Worm (Caenorhabditis elegans) whole organism, early embryonic: ENCODE results near the gene F52C9.3.

ENCODE experiments used
- B0310.2 ChIP-seq: sonication (generic microtip); optimal IDR thresholded peaks from 2 replicates; lab custom pipeline; 2016; ENCODE audit warnings: mild to moderate bottlenecking, missing genetic modification characterization, missing compliant biosample characterization
- F13C5.2 ChIP-seq: sonication (generic microtip); optimal IDR thresholded peaks from 2 replicates; lab custom pipeline; 2017; ENCODE audit warnings: mild to moderate bottlenecking, missing genetic modification characterization, inconsistent platforms, missing compliant biosample characterization
- aly-1 ChIP-seq: sonication (generic microtip); optimal IDR thresholded peaks from 2 replicates; lab custom pipeline; 2016; ENCODE audit warnings: missing genetic modification characterization, missing compliant biosample characterization
- ama-1 ChIP-seq: fragments of 150-350 bp; optimal IDR thresholded peaks from 2 replicates; lab custom pipeline; 2014
- ceh-13 ChIP-seq: fragments of 200-800 bp; sonication (Bioruptor generic); optimal IDR thresholded peaks from 2 replicates; lab custom pipeline; 2018; ENCODE audit warnings: mild to moderate bottlenecking, missing genetic modification characterization, missing compliant biosample characterization
- ceh-36 ChIP-seq: sonication (generic microtip); optimal IDR thresholded peaks from 2 replicates; lab custom pipeline; 2016; ENCODE audit warnings: missing genetic modification characterization, inconsistent platforms, missing compliant biosample characterization
- ets-7 ChIP-seq: sonication (generic microtip); optimal IDR thresholded peaks from 2 replicates; lab custom pipeline; 2016; ENCODE audit warnings: missing genotype, missing genetic modification characterization, missing compliant biosample characterization
- flt-1 ChIP-seq: fragments of 200-800 bp; sonication (Bioruptor generic); IDR thresholded peaks from 2 replicates; pipeline ENCODE4 v1.3.6; 2022; ENCODE audit warnings: missing genetic modification characterization, missing compliant biosample characterization
- hmbx-1 ChIP-seq: sonication (generic microtip); optimal IDR thresholded peaks from 2 replicates; lab custom pipeline; 2016; ENCODE audit warnings: mild to moderate bottlenecking, missing genetic modification characterization, missing compliant biosample characterization
- hmg-4 ChIP-seq: fragments of 200-800 bp; sonication (Bioruptor generic); optimal IDR thresholded peaks from 2 replicates; lab custom pipeline; 2018; ENCODE audit warnings: mild to moderate bottlenecking, missing genetic modification characterization, missing compliant biosample characterization
- hnd-1 ChIP-seq: sonication (generic microtip); optimal IDR thresholded peaks from 2 replicates; lab custom pipeline; 2016; ENCODE audit warnings: missing genetic modification characterization, missing compliant biosample characterization
- pes-1 ChIP-seq: fragments of 200-800 bp; sonication (Bioruptor generic); IDR thresholded peaks from 2 replicates; pipeline ENCODE4 v1.3.6; 2022; ENCODE audit warnings: missing genetic modification reagents, missing genetic modification characterization, missing compliant biosample characterization
- scrt-1 ChIP-seq: fragments of 200-800 bp; sonication (Bioruptor generic); IDR thresholded peaks from 2 replicates; pipeline ENCODE4 v1.3.6; 2022; ENCODE audit warnings: missing genetic modification characterization, missing compliant biosample characterization
- sea-1 ChIP-seq: fragments of 200-800 bp; sonication (Bioruptor generic); conservative IDR thresholded peaks from 2 replicates; pipeline ENCODE4 v1.3.6; 2022; ENCODE audit warnings: missing genetic modification characterization, missing compliant biosample characterization
- tbx-11 ChIP-seq: fragments of 200-800 bp; sonication (Bioruptor generic); IDR thresholded peaks from 2 replicates; pipeline ENCODE4 v1.3.6; 2022; ENCODE audit warnings: missing genetic modification characterization, missing compliant biosample characterization
- tbx-37 ChIP-seq: fragments of 200-800 bp; sonication (Bioruptor generic); conservative IDR thresholded peaks from 2 replicates; pipeline ENCODE4 v1.3.6; 2022; ENCODE audit warnings: missing genetic modification reagents, missing genetic modification characterization, missing compliant biosample characterization
- tra-4 ChIP-seq: sonication (generic microtip); optimal IDR thresholded peaks from 2 replicates; lab custom pipeline; 2017; ENCODE audit warnings: missing genetic modification characterization, missing compliant biosample characterization

F52C9.3 gene

ce11 chrIII:5287877-5288276 lies 33.8 kb upstream of the F52C9.3 start, which contains the start of gene T15B12.1:
Gene T15B12.1 (plus strand): TSS chrIII:5288177.
- TF ChIP-seq hmbx-1 (tag; lab: Kevin White, UChicago) = no peak
- TF ChIP-seq ama-1 (lab: Kevin White, UChicago) = no peak
- TF ChIP-seq hmg-4 (GFP tag; lab: Kevin White, UChicago) = no peak

ce11 chrIII:5290230-5290629 lies 31.5 kb upstream of the F52C9.3 start:
- TF ChIP-seq sea-1 = no peak
- no peak for TF ChIP-seq tra-4 (tag; lab: Kevin White, UChicago)
- TF ChIP-seq ets-7 (tag; lab: Kevin White, UChicago) = no peak
- no peak for TF ChIP-seq B0310.2 (tag; lab: Kevin White, UChicago)

- TF ChIP-seq ceh-13 (GFP tag; lab: Kevin White, UChicago) (no peak), aly-1 (tag; lab: Kevin White, UChicago) (no peak), B0310.2 (tag; lab: Kevin White, UChicago) (no peak), hmbx-1 (tag; lab: Kevin White, UChicago) (no peak), hmg-4 (GFP tag; lab: Kevin White, UChicago) (no peak), ets-7 (tag; lab: Kevin White, UChicago) (no peak), ama-1 (lab: Kevin White, UChicago) (no peak), tbx-37 (GFP tag; lab: Robert Waterston, UW) (no peak), tra-4 (tag; lab: Kevin White, UChicago) (no peak), tbx-11 (GFP tag; lab: Robert Waterston, UW) (no peak), scrt-1 (GFP tag; lab: Robert Waterston, UW) (no peak), sea-1 (no peak), ceh-36 (tag; lab: Kevin White, UChicago) (no peak), F13C5.2 (tag; lab: Kevin White, UChicago) (no peak), hnd-1 (tag; lab: Kevin White, UChicago) (no peak), flt-1 (GFP tag; lab: Robert Waterston, UW) (no peak)
These were observed 30.4 kb upstream of the F52C9.3 start for ce11 chrIII:5291281-5291680.

ce11 chrIII:5294281-5294680 lies 27.4 kb upstream of the F52C9.3 start:
- TF ChIP-seq tbx-37 (GFP tag; lab: Robert Waterston, UW) (no peak), hmg-4 (GFP tag; lab: Kevin White, UChicago) (no peak), ets-7 (tag; lab: Kevin White, UChicago) (no peak), B0310.2 (tag; lab: Kevin White, UChicago) (no peak), flt-1 (GFP tag; lab: Robert Waterston, UW) (no peak), ama-1 (lab: Kevin White, UChicago) (no peak), ceh-13 (GFP tag; lab: Kevin White, UChicago) (no peak), F13C5.2 (tag; lab: Kevin White, UChicago) (no peak)

ce11 chrIII:5294867-5295266 lies 26.8 kb upstream of the F52C9.3 start:
- TF ChIP-seq pes-1 = peak; percentile 95
- TF ChIP-seq hnd-1 (tag; lab: Kevin White, UChicago) = peak; percentile 78
- TF ChIP-seq hmg-4 (GFP tag; lab: Kevin White, UChicago) = peak; percentile 97
- TF ChIP-seq hmbx-1 (tag; lab: Kevin White, UChicago) = peak; percentile 47
- peak; percentile 94 for TF ChIP-seq scrt-1 (GFP tag; lab: Robert Waterston, UW)
- TF ChIP-seq ceh-36 (tag; lab: Kevin White, UChicago) = peak; percentile 90
- peak; percentile 61 for TF ChIP-seq ceh-13 (GFP tag; lab: Kevin White, UChicago)
- peak; percentile 93 for TF ChIP-seq tbx-11 (GFP tag; lab: Robert Waterston, UW)
- TF ChIP-seq flt-1 (GFP tag; lab: Robert Waterston, UW) = peak; percentile 95
- TF ChIP-seq sea-1 = peak; percentile 94
- TF ChIP-seq ets-7 (tag; lab: Kevin White, UChicago) = peak; percentile 75
- TF ChIP-seq aly-1 (tag; lab: Kevin White, UChicago) = peak; percentile 92
- peak; percentile 93 for TF ChIP-seq tbx-37 (GFP tag; lab: Robert Waterston, UW)
- TF ChIP-seq tra-4 (tag; lab: Kevin White, UChicago) = peak; percentile 80
- TF ChIP-seq F13C5.2 (tag; lab: Kevin White, UChicago) = peak; percentile 79
- no peak for TF ChIP-seq ama-1 (lab: Kevin White, UChicago)
- TF ChIP-seq B0310.2 (tag; lab: Kevin White, UChicago) = peak; percentile 90

ce11 chrIII:5301786-5302268 lies 19.9 kb upstream of the F52C9.3 start, which contains the start of the genes T15B12.2 and F52C9.5:
Gene T15B12.2 (minus strand): TSS chrIII:5301886.
Gene F52C9.5 (plus strand): TSS chrIII:5302218.
- no peak for TF ChIP-seq ets-7 (tag; lab: Kevin White, UChicago)
- no peak for TF ChIP-seq ama-1 (lab: Kevin White, UChicago)
- no peak for TF ChIP-seq F13C5.2 (tag; lab: Kevin White, UChicago)
- TF ChIP-seq hmg-4 (GFP tag; lab: Kevin White, UChicago) = no peak
- TF ChIP-seq B0310.2 (tag; lab: Kevin White, UChicago) = no peak
- TF ChIP-seq tbx-37 (GFP tag; lab: Robert Waterston, UW) = no peak
- no peak for TF ChIP-seq tbx-11 (GFP tag; lab: Robert Waterston, UW)
- no peak for TF ChIP-seq ceh-36 (tag; lab: Kevin White, UChicago)
- no peak for TF ChIP-seq ceh-13 (GFP tag; lab: Kevin White, UChicago)
- no peak for TF ChIP-seq aly-1 (tag; lab: Kevin White, UChicago)
- no peak for TF ChIP-seq tra-4 (tag; lab: Kevin White, UChicago)
- no peak for TF ChIP-seq sea-1
- no peak for TF ChIP-seq hnd-1 (tag; lab: Kevin White, UChicago)
- no peak for TF ChIP-seq scrt-1 (GFP tag; lab: Robert Waterston, UW)
- TF ChIP-seq pes-1 = no peak
- TF ChIP-seq hmbx-1 (tag; lab: Kevin White, UChicago) = no peak
- TF ChIP-seq flt-1 (GFP tag; lab: Robert Waterston, UW) = no peak

ce11 chrIII:5304044-5304443 lies 17.6 kb upstream of the F52C9.3 start:
- no peak for TF ChIP-seq sea-1
- TF ChIP-seq B0310.2 (tag; lab: Kevin White, UChicago) = no peak
- no peak for TF ChIP-seq tbx-11 (GFP tag; lab: Robert Waterston, UW)
- TF ChIP-seq tbx-37 (GFP tag; lab: Robert Waterston, UW) = no peak
- no peak for TF ChIP-seq ceh-13 (GFP tag; lab: Kevin White, UChicago)
- TF ChIP-seq hnd-1 (tag; lab: Kevin White, UChicago) = no peak
- TF ChIP-seq hmg-4 (GFP tag; lab: Kevin White, UChicago) = no peak
- no peak for TF ChIP-seq ceh-36 (tag; lab: Kevin White, UChicago)
- no peak for TF ChIP-seq ets-7 (tag; lab: Kevin White, UChicago)
